Worm (Caenorhabditis elegans): ENCODE results near the gene tbx-34.

ce11 chrIII:11244820-11245219 lies 26.8 kb upstream of the tbx-34 start, which contains the start of gene rsks-1:
- TF ChIP-seq lin-29 (GFP tag; IDR thresholded peaks at IDR 0.05) (no peak), F49E8.2 (tag; optimal IDR thresholded peaks at IDR 0.05; ENCODE audit: borderline replicate concordance) (no peak), skn-1 (tag; optimal IDR thresholded peaks at IDR 0.05) (no peak), nhr-28 (tag; optimal IDR thresholded peaks at IDR 0.05) (no peak), ces-1 (GFP tag; optimal IDR thresholded peaks at IDR 0.05) (no peak)
